Worm (Caenorhabditis elegans): ENCODE data around the gene rsks-1.

The rsks-1 gene

ce11 chrIII:11241583-11242187 lies 3.2 kb upstream of the rsks-1 start:
- TF ChIP-seq unc-62 (GFP tag; optimal IDR thresholded peaks at IDR 0.05) (no peak), nhr-80 (tag; optimal IDR thresholded peaks at IDR 0.05) (peak; percentile 82)

DNA sequence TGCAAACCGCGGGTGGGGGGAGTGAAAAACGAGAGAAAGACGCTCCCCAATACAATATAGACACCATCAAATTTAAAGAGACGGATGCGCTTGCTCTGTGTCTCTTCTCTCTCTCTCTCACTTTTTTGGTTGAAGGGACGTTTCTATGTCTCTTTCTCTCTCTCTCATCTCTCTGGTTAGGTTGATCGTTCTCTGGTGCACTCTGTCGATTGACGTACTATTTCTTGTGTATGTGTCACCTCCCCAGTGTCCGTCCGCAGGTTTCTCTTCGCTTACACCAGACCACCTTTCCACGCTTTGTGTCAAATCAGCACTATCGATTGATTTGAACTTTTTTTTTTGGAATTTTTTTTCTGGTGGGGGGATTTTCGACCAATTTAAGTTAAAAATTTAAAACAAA lies 1.5 kb upstream of the rsks-1 start:
- TF ChIP-seq lsy-27 (tag; optimal IDR thresholded peaks at IDR 0.05; ENCODE audit: borderline replicate concordance, insufficient read depth): no peak
- TF ChIP-seq madf-10 (tag; optimal IDR thresholded peaks at IDR 0.05): peak; percentile 56
- TF ChIP-seq let-526 (GFP tag; IDR thresholded peaks at IDR 0.05): no peak
- no peak for TF ChIP-seq akir-1 (GFP tag; optimal IDR thresholded peaks at IDR 0.05)
- TF ChIP-seq nfyb-1 (GFP tag; IDR thresholded peaks at IDR 0.05): 0 out of 2 replicates have a peak, but pooled peaks have one; percentile 49
- no peak for TF ChIP-seq ceh-79 (tag; optimal IDR thresholded peaks at IDR 0.05)
- TF ChIP-seq madf-6 (GFP tag; IDR thresholded peaks at IDR 0.05): no peak
- no peak for TF ChIP-seq lin-35 (GFP tag; optimal IDR thresholded peaks at IDR 0.05)
- TF ChIP-seq zfh-2 (GFP tag; conservative IDR thresholded peaks at IDR 0.05): peak; percentile 45; the same call in 1 of the 2 replicates
- peak; percentile 89 for TF ChIP-seq nhr-80 (tag; optimal IDR thresholded peaks at IDR 0.05)
- TF ChIP-seq Y56A3A.18 (GFP tag; IDR thresholded peaks at IDR 0.05): 0 out of 2 replicates have a peak, but pooled peaks have one; percentile 34
- TF ChIP-seq pbrm-1 (GFP tag; IDR thresholded peaks at IDR 0.05): no peak
- no peak for TF ChIP-seq unc-130 (GFP tag; optimal IDR thresholded peaks at IDR 0.05)
- TF ChIP-seq ztf-26 (tag; optimal IDR thresholded peaks at IDR 0.05): no peak
- peak; percentile 45 for TF ChIP-seq unc-62 (GFP tag; optimal IDR thresholded peaks at IDR 0.05)
- TF ChIP-seq lin-40 (tag; optimal IDR thresholded peaks at IDR 0.05): peak; percentile 56
- TF ChIP-seq somi-1 (GFP tag; optimal IDR thresholded peaks at IDR 0.05): peak; percentile 38
- TF ChIP-seq hmg-1.2 (GFP tag; IDR thresholded peaks at IDR 0.05): peak; percentile 54; the same call in 1 of the 2 replicates
- TF ChIP-seq atf-7 (tag; optimal IDR thresholded peaks at IDR 0.05): peak; percentile 42
- TF ChIP-seq let-607 (tag; optimal IDR thresholded peaks at IDR 0.05): peak; percentile 38 to 57
- TF ChIP-seq D2030.7 (GFP tag; IDR thresholded peaks at IDR 0.05): no peak
- TF ChIP-seq nfya-2 (GFP tag; IDR thresholded peaks at IDR 0.05): no peak
- peak; percentile 38 for TF ChIP-seq tbp1 (GFP tag; optimal IDR thresholded peaks at IDR 0.05)
- peak; percentile 81 for TF ChIP-seq dox-1 (GFP tag; IDR thresholded peaks at IDR 0.05)
- TF ChIP-seq B0336.3 (GFP tag; IDR thresholded peaks at IDR 0.05): peak; percentile 70; the same call in 1 of the 2 replicates
- TF ChIP-seq lin-54 (GFP tag; optimal IDR thresholded peaks at IDR 0.05): peak; percentile 11
- TF ChIP-seq ZK185.1 (tag; optimal IDR thresholded peaks at IDR 0.05; ENCODE audit: poor library complexity, severe bottlenecking): peak; percentile 69
- TF ChIP-seq snpc-4 (GFP tag; optimal IDR thresholded peaks at IDR 0.05): no peak
- peak; percentile 26 to 69 (median 48) for TF ChIP-seq snpc-4 (tag; optimal IDR thresholded peaks at IDR 0.05)
- TF ChIP-seq Y95B8A.8 (GFP tag; IDR thresholded peaks at IDR 0.05): no peak
- peak; percentile 37 for TF ChIP-seq nhr-90 (tag; optimal IDR thresholded peaks at IDR 0.05)
- no peak for TF ChIP-seq nfya-1 (tag; optimal IDR thresholded peaks at IDR 0.05; ENCODE audit: borderline replicate concordance, insufficient read depth)
- TF ChIP-seq cebp-1 (GFP tag; IDR thresholded peaks at IDR 0.05): peak; percentile 42; the same call in 1 of the 2 replicates
- TF ChIP-seq cebp-1 (tag; optimal IDR thresholded peaks at IDR 0.05): peak; percentile 65
- no peak for TF ChIP-seq ceh-40 (GFP tag; IDR thresholded peaks at IDR 0.05)
- TF ChIP-seq attf-5 (GFP tag; optimal IDR thresholded peaks at IDR 0.05): peak; percentile 41
- TF ChIP-seq die-1 (tag; optimal IDR thresholded peaks at IDR 0.05): no peak
- peak; percentile 23 for TF ChIP-seq K12H6.12 (tag; optimal IDR thresholded peaks at IDR 0.05)
- peak; percentile 71 for TF ChIP-seq F23B12.7 (tag; optimal IDR thresholded peaks at IDR 0.05; ENCODE audit: insufficient read depth)
